Fruit fly (Drosophila melanogaster) whole organism: ENCODE results near the gene Art1.

ENCODE experiments used
- CG8478 ChIP-seq: fragments of >200 bp; optimal IDR thresholded peaks from 2 replicates; lab custom pipeline; 2018; ENCODE audit warnings: inconsistent platforms
- Dll ChIP-seq: fragments of >200 bp; optimal IDR thresholded peaks from 2 replicates; lab custom pipeline; 2017
- EcR ChIP-seq, 2 experiments: fragments of >200 bp; optimal IDR thresholded peaks; 2 replicates each; lab custom pipeline; 2017; ENCODE audit warnings: missing biosample characterization in 2 of 2, missing genetic modification characterization in 2 of 2, missing genetic modification reagents in 2 of 2
- pan ChIP-seq: fragments of >200 bp; optimal IDR thresholded peaks from 2 replicates; lab custom pipeline; 2017
- psq ChIP-seq: fragments of >200 bp; optimal IDR thresholded peaks from 2 replicates; lab custom pipeline; 2017
- usp ChIP-seq: fragments of >200 bp; optimal IDR thresholded peaks from 2 replicates; lab custom pipeline; 2017; ENCODE audit warnings: missing biosample characterization, missing genetic modification characterization, mixed read lengths

Art1 gene

dm6 chr3R:10788186-10788585 lies at the start of gene Art1, which contains the start of gene Mcm5:
Gene Art1, minus strand, starts transcription at chr3R:10788226.
Gene Mcm5, plus strand, starts transcription at chr3R:10788524.
- no peak for TF ChIP-seq CG8478 (lab: Kevin White, UChicago)
- no peak for TF ChIP-seq psq (lab: Kevin White, UChicago)
- no peak for TF ChIP-seq EcR (GFP tag; optimal IDR thresholded peaks at IDR 0.05; lab: Kevin White, UChicago)
- no peak for TF ChIP-seq usp (GFP tag; lab: Kevin White, UChicago)
- TF ChIP-seq pan (lab: Kevin White, UChicago) = no peak
- TF ChIP-seq Dll = no peak

dm6 chr3R:10836924-10837323 lies 48.9 kb upstream of the Art1 start:
- TF ChIP-seq CG8478 (lab: Kevin White, UChicago) = no peak
- no peak for TF ChIP-seq pan (lab: Kevin White, UChicago)
- no peak for TF ChIP-seq psq (lab: Kevin White, UChicago)
- TF ChIP-seq Dll = no peak
- TF ChIP-seq usp (GFP tag; lab: Kevin White, UChicago) = no peak
- no peak for TF ChIP-seq EcR (GFP tag; optimal IDR thresholded peaks at IDR 0.05; lab: Kevin White, UChicago)

- TF ChIP-seq psq (lab: Kevin White, UChicago) (no peak), Dll (no peak), usp (GFP tag; lab: Kevin White, UChicago) (no peak), CG8478 (lab: Kevin White, UChicago) (no peak), pan (lab: Kevin White, UChicago) (no peak), EcR (GFP tag; optimal IDR thresholded peaks at IDR 0.05; lab: Kevin White, UChicago) (no peak)
These were observed 46.9 kb upstream of the Art1 start for dm6 chr3R:10834893-10835292.

- no peak for TF ChIP-seq Dll
- TF ChIP-seq EcR (GFP tag; optimal IDR thresholded peaks at IDR 0.05; lab: Kevin White, UChicago) = no peak
- no peak for TF ChIP-seq usp (GFP tag; lab: Kevin White, UChicago)
- TF ChIP-seq CG8478 (lab: Kevin White, UChicago) = no peak
- TF ChIP-seq psq (lab: Kevin White, UChicago) = no peak
- TF ChIP-seq pan (lab: Kevin White, UChicago) = no peak
These were observed 44.6 kb upstream of the Art1 start for dm6 chr3R:10832526-10833165.

- no peak for TF ChIP-seq usp (GFP tag; lab: Kevin White, UChicago)
- TF ChIP-seq EcR (GFP tag; optimal IDR thresholded peaks at IDR 0.05; lab: Kevin White, UChicago) = no peak
- TF ChIP-seq CG8478 (lab: Kevin White, UChicago) = no peak
- no peak for TF ChIP-seq Dll
These were observed 41.7 kb upstream of the Art1 start for dm6 chr3R:10829746-10830145.

dm6 chr3R:10828688-10829087 lies 40.7 kb upstream of the Art1 start:
- TF ChIP-seq pan (lab: Kevin White, UChicago) = no peak
- no peak for TF ChIP-seq EcR (GFP tag; optimal IDR thresholded peaks at IDR 0.05; lab: Kevin White, UChicago)
- TF ChIP-seq psq (lab: Kevin White, UChicago) = no peak
- TF ChIP-seq CG8478 (lab: Kevin White, UChicago) = no peak
- no peak for TF ChIP-seq usp (GFP tag; lab: Kevin White, UChicago)
- TF ChIP-seq Dll = no peak

- TF ChIP-seq Dll (peak; percentile 84), pan (lab: Kevin White, UChicago) (no peak)
These were observed 38.9 kb upstream of the Art1 start, which contains the start of gene Cad86C for dm6 chr3R:10826796-10827524. Gene Cad86C, plus strand, starts transcription at chr3R:10827079.

dm6 chr3R:10815032-10815431 lies 27.0 kb upstream of the Art1 start, which contains the start of the genes CG14693 and TTLL15:
Gene CG14693, minus strand, starts transcription at chr3R:10815047.
Gene TTLL15, plus strand, starts transcription at chr3R:10815288.
- TF ChIP-seq usp (GFP tag; lab: Kevin White, UChicago) = no peak
- no peak for TF ChIP-seq Dll
- TF ChIP-seq pan (lab: Kevin White, UChicago) = no peak
- no peak for TF ChIP-seq CG8478 (lab: Kevin White, UChicago)
- TF ChIP-seq EcR (GFP tag; optimal IDR thresholded peaks at IDR 0.05; lab: Kevin White, UChicago) = no peak
- no peak for TF ChIP-seq psq (lab: Kevin White, UChicago)

- TF ChIP-seq Dll = no peak
These were observed 15.8 kb upstream of the Art1 start, which contains the start of gene CG14692 for dm6 chr3R:10803855-10804254. Gene CG14692, minus strand, starts transcription at chr3R:10803955.

- no peak for TF ChIP-seq EcR (GFP tag; optimal IDR thresholded peaks at IDR 0.05; lab: Kevin White, UChicago)
- TF ChIP-seq Dll = no peak
- no peak for TF ChIP-seq psq (lab: Kevin White, UChicago)
- TF ChIP-seq CG8478 (lab: Kevin White, UChicago) = no peak
- no peak for TF ChIP-seq pan (lab: Kevin White, UChicago)
These were observed 4.6 kb upstream of the Art1 start, which contains the start of gene CG14687 for dm6 chr3R:10792604-10793003. Gene CG14687, plus strand, starts transcription at chr3R:10792904.

dm6 chr3R:10784058-10784499 lies 3.9 kb downstream of the Art1 start, which contains the start of the genes mRpL37 and Rbp1:
Gene mRpL37, minus strand, starts transcription at chr3R:10784092.
Gene Rbp1, plus strand, starts transcription at chr3R:10784383.
- TF ChIP-seq CG8478 (lab: Kevin White, UChicago) (no peak), EcR (GFP tag; optimal IDR thresholded peaks at IDR 0.05; lab: Kevin White, UChicago) (no peak), psq (lab: Kevin White, UChicago) (no peak), Dll (no peak), usp (GFP tag; lab: Kevin White, UChicago) (no peak), pan (lab: Kevin White, UChicago) (no peak)

dm6 chr3R:10782167-10782566 lies 5.9 kb downstream of the Art1 start, which contains the start of gene CG42633:
Gene CG42633, minus strand, starts transcription at chr3R:10782267.
- no peak for TF ChIP-seq CG8478 (lab: Kevin White, UChicago)
